Fruit fly (Drosophila melanogaster) Kc167 (cell line): Measurements from ENCODE around the gene GstO3.

Source experiments
- Myc ChIP-seq: fragments of >200 bp; optimal IDR thresholded peaks from 2 replicates; lab custom pipeline; 2017; ENCODE audit warnings: missing external identifiers
- Sin3A ChIP-seq: fragments of >200 bp; optimal IDR thresholded peaks from 2 replicates; lab custom pipeline; 2018; ENCODE audit warnings: missing external identifiers
- h ChIP-seq: fragments of >200 bp; optimal IDR thresholded peaks from 3 replicates; lab custom pipeline; 2018; ENCODE audit warnings: missing external identifiers
- insv ChIP-seq: fragments of >200 bp; optimal IDR thresholded peaks from 3 replicates; lab custom pipeline; 2018; ENCODE audit warnings: missing external identifiers
- psq ChIP-seq: fragments of >200 bp; optimal IDR thresholded peaks from 2 replicates; lab custom pipeline; 2017; ENCODE audit warnings: missing external identifiers
- ttk ChIP-seq: sonication (Bioruptor generic); optimal IDR thresholded peaks from 2 replicates; lab custom pipeline; 2017; ENCODE audit warnings: missing external identifiers

The GstO3 gene

dm6 chr3L:8527829-8528228 lies 9.1 kb downstream of the GstO3 start:
- TF ChIP-seq Myc (lab: Kevin White, UChicago), result no peak
- no peak for TF ChIP-seq ttk
- no peak for TF ChIP-seq Sin3A (lab: Kevin White, UChicago)
- no peak for TF ChIP-seq insv (lab: Kevin White, UChicago)
- no peak for TF ChIP-seq psq (lab: Kevin White, UChicago)
- no peak for TF ChIP-seq h (lab: Kevin White, UChicago)

- TF ChIP-seq insv (lab: Kevin White, UChicago), result no peak
- no peak for TF ChIP-seq ttk
- TF ChIP-seq psq (lab: Kevin White, UChicago), result no peak
- no peak for TF ChIP-seq Myc (lab: Kevin White, UChicago)
- TF ChIP-seq h (lab: Kevin White, UChicago), result no peak
- TF ChIP-seq Sin3A (lab: Kevin White, UChicago), result no peak
Observed at dm6 chr3L:8528546-8528945, 9.9 kb downstream of the GstO3 start.

DNA sequence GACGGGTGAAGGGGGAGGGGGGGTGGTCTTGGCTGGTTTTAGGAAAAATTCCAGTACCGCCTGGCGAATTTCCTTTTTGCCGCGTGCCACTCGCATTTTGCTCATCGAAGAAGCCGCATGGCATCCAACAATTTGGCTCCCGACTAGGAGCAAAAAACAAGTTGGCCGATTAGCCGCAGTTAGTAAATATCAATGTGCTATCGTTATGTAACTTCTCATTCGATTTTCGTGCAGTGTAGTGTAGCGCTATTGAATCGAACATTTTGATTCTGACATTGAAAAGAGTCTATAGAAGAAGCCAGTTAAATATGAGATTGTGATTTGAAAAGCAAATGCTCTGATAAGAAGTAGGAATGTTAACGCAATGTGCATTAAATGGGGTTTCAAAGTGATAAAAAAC lies 11.0 kb downstream of the GstO3 start:
- TF ChIP-seq Sin3A (lab: Kevin White, UChicago) (no peak), insv (lab: Kevin White, UChicago) (no peak), h (lab: Kevin White, UChicago) (no peak), ttk (no peak), Myc (lab: Kevin White, UChicago) (no peak), psq (lab: Kevin White, UChicago) (no peak)

DNA sequence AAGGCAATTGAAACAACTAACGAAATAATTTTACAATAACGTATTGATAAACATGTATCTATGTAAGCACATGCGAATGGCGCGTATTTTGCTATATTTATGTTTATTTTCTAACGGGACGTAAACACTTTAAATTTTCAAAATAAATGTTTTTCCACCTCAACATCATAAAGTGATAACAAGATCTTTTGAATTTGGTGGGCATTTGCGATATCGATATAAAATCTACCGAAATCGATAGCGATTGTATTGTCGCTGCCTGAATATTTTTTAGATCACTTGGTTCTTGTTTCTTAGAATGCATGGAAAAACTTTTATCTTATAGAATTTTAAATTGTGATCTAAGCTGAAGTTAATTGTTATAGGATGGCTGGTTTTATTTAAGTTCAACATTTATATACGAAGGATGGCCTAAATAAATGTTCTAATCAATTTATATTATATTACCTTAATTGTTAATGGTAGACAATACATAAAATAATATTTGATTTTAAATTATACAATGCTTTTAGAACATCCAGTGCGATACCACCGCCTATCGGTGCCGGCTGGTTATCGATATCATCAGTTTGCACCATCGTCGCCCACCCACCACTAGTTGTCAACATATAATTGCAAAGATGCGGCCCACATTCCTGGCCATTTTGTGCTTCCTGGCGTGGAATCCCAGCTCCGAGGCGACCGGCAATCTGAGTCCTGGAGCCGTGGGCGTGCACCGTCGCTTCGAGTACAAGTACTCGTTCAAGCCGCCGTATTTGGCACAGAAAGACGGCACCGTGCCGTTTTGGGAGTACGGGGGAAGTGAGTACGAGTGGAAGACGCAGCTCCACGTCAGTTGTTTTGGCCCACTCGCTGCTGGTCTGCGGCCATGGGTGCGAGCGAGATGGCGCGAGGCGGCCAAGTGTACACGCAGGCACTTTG lies 16.0 kb downstream of the GstO3 start, which contains the start of gene ergic53:
Gene ergic53, plus strand, starts transcription at position 592 of the 921 bp plus-strand sequence.
- TF ChIP-seq Sin3A (lab: Kevin White, UChicago), result no peak
- TF ChIP-seq Myc (lab: Kevin White, UChicago), result no peak
- no peak for TF ChIP-seq h (lab: Kevin White, UChicago)
- no peak for TF ChIP-seq insv (lab: Kevin White, UChicago)
- no peak for TF ChIP-seq psq (lab: Kevin White, UChicago)
- TF ChIP-seq ttk, result no peak

DNA sequence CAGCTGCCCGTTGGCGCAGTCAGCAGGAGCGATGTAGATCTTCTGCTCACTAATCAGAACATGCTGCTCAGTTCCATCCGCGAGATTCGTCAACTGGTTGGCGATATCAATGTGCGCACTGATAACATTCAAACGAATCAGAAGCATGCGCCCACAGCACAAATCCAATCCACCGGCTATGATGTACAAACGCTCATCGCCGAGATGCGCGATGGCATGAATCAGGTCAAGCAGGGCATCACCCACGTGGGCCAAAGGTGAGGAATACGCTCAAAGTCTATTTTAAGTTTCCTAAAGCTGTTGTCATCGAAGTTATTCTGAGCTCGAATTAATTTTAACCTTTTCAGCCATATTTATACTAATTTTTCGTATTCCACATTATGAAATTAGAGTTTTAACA lies 17.7 kb downstream of the GstO3 start:
- TF ChIP-seq insv (lab: Kevin White, UChicago), result no peak
- TF ChIP-seq ttk, result no peak
- no peak for TF ChIP-seq Myc (lab: Kevin White, UChicago)
- no peak for TF ChIP-seq h (lab: Kevin White, UChicago)
- TF ChIP-seq psq (lab: Kevin White, UChicago), result no peak
- TF ChIP-seq Sin3A (lab: Kevin White, UChicago), result no peak

DNA sequence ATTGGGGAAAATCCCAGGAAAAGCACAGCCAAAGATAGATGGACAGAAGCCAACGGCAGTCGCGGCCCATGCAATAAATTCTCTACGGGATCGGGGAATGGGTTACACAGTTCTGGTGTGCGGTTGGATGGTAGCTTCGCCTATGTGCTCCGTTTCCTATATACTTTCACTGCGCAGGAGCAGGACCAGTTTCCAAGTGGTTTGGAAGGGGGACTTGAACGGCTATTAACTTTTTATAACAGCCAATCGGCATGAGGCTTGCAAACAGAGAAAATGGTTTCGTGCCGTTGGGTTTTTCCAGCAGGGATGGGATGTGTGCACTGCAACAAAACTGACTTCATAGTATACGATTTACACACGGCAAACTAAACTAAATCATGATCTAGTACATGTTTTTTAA lies 19.7 kb downstream of the GstO3 start:
- TF ChIP-seq h (lab: Kevin White, UChicago) (no peak), ttk (no peak), insv (lab: Kevin White, UChicago) (no peak), Sin3A (lab: Kevin White, UChicago) (no peak), Myc (lab: Kevin White, UChicago) (no peak)

- no peak for TF ChIP-seq h (lab: Kevin White, UChicago)
- no peak for TF ChIP-seq Myc (lab: Kevin White, UChicago)
- no peak for TF ChIP-seq psq (lab: Kevin White, UChicago)
- no peak for TF ChIP-seq insv (lab: Kevin White, UChicago)
- no peak for TF ChIP-seq Sin3A (lab: Kevin White, UChicago)
- no peak for TF ChIP-seq ttk
Observed at dm6 chr3L:8540509-8540908, 21.8 kb downstream of the GstO3 start.

DNA sequence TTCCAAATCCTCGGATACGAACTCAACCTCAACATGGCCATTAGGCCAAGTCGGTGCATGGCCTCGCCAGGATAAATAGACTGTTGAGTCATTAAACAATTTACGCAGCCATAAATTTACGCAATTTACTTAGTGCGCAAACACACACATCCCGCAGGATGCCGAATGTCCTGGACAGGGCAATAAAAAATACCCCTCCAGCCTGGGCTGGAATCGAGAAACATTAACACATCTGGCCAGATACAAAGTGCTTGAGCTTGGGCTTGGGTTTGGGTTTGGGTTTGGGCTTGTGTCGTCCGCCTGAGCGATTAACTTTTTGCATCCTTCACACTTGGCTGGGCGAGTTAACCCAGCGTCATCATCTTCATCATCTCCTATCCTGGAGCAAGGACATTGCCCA lies 23.0 kb downstream of the GstO3 start:
- TF ChIP-seq ttk, result no peak
- no peak for TF ChIP-seq Myc (lab: Kevin White, UChicago)
- TF ChIP-seq psq (lab: Kevin White, UChicago), result no peak
- no peak for TF ChIP-seq insv (lab: Kevin White, UChicago)
- TF ChIP-seq Sin3A (lab: Kevin White, UChicago), result no peak
- no peak for TF ChIP-seq h (lab: Kevin White, UChicago)

DNA sequence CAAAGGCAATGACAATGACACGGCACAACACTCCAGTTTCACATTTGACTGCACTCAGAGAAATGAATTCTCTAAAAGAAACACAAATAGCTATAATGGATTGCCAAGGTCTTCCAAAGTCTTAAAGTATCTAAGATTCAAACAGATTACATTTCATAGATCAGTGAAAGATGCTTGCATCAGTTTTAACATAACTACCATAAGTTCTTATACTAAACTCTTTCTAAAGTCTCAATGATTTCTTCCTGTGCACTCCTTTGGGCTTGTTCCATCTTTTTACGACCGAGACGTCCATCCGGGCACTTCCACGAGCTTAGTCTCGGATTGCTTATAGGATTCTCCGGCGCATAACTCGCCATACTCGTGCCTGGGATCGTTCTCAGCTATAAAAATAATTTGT lies 23.5 kb downstream of the GstO3 start:
- TF ChIP-seq Sin3A (lab: Kevin White, UChicago), result no peak
- TF ChIP-seq psq (lab: Kevin White, UChicago), result no peak
- TF ChIP-seq Myc (lab: Kevin White, UChicago), result no peak
- TF ChIP-seq ttk, result no peak
- no peak for TF ChIP-seq insv (lab: Kevin White, UChicago)
- TF ChIP-seq h (lab: Kevin White, UChicago), result no peak

dm6 chr3L:8543866-8544265 lies 25.2 kb downstream of the GstO3 start:
- TF ChIP-seq ttk (no peak), insv (lab: Kevin White, UChicago) (no peak)

dm6 chr3L:8544710-8545109 lies 26.0 kb downstream of the GstO3 start, which contains the start of gene rhea:
Gene rhea, plus strand, starts transcription at chr3L:8545001.
- TF ChIP-seq psq (lab: Kevin White, UChicago) (no peak), ttk (no peak), h (lab: Kevin White, UChicago) (no peak), Myc (lab: Kevin White, UChicago) (no peak), insv (lab: Kevin White, UChicago) (no peak), Sin3A (lab: Kevin White, UChicago) (no peak)

DNA sequence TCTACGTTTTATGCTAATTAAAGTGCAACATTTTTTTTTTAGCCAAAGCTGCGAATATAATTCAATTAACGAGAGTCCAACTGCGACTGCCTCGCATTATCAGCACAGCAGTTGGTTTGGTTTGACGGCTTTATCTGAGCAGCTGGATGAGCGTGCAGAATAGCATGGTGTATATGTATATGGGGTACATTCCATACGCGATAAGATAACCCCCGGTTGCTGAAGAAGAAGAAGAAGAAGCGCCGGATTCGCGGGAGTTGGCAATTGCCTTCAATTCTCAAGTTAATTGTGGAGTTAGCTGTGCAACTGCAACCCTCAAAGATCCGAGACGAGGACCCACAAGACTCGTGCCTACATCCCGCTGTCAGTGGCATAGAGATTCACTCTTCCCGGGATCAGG lies 26.8 kb downstream of the GstO3 start:
- TF ChIP-seq ttk (no peak), h (lab: Kevin White, UChicago) (no peak), Myc (lab: Kevin White, UChicago) (no peak)
